Fruit fly (Drosophila melanogaster): ENCODE data around the gene CG18558.
A peak's percentile ranks its signal among the peaks of the same experiment; 100 is the strongest.

CG18558 gene

dm6 chr2L:2830341-2830800, 13.9 kb downstream of the CG18558 start (continued):
- TF ChIP-seq CG4282 (GFP tag; optimal IDR thresholded peaks at IDR 0.05) (no peak), so (GFP tag; IDR thresholded peaks at IDR 0.05) (peak; percentile 82), h (optimal IDR thresholded peaks at IDR 0.05) (no peak), Max (GFP tag; optimal IDR thresholded peaks at IDR 0.05) (peak; percentile 86), CG2889 (GFP tag; IDR thresholded peaks at IDR 0.05) (no peak), CG14441 (GFP tag; IDR thresholded peaks at IDR 0.05) (peak; percentile 53), chif (GFP tag; optimal IDR thresholded peaks at IDR 0.05) (peak; percentile 36 to 81), Dad (GFP tag; optimal IDR thresholded peaks at IDR 0.05) (peak; percentile 29), chn (GFP tag; optimal IDR thresholded peaks at IDR 0.05) (peak; percentile 68), CG13775 (GFP tag; optimal IDR thresholded peaks at IDR 0.05) (peak; percentile 92), CG11456 (GFP tag; IDR thresholded peaks at IDR 0.05) (peak; percentile 30; the same call in 1 of the 3 replicates), CG1603 (tag; optimal IDR thresholded peaks at IDR 0.05) (peak; percentile 23), CG6813 (GFP tag; optimal IDR thresholded peaks at IDR 0.05) (peak; percentile 86), pnt (GFP tag; optimal IDR thresholded peaks at IDR 0.05) (peak; percentile 36), CG18599 (GFP tag; optimal IDR thresholded peaks at IDR 0.05) (peak; percentile 89), Sry-δ (GFP tag; optimal IDR thresholded peaks at IDR 0.05) (peak; percentile 8), CG34376 (GFP tag; optimal IDR thresholded peaks at IDR 0.05) (peak; percentile 29), ato (GFP tag; IDR thresholded peaks at IDR 0.05; ENCODE audit: partially characterized antibody) (no peak), Ssrp (tag; optimal IDR thresholded peaks at IDR 0.05) (peak; percentile 92), dati (GFP tag; IDR thresholded peaks at IDR 0.05) (0 out of 2 replicates have a peak, but pooled peaks have one; percentile 3), CG4707 (GFP tag; optimal IDR thresholded peaks at IDR 0.05) (peak; percentile 57), CG31441 (GFP tag; IDR thresholded peaks at IDR 0.05) (peak; percentile 94), Antp (GFP tag; optimal IDR thresholded peaks at IDR 0.05) (peak; percentile 7), sob (GFP tag; IDR thresholded peaks at IDR 0.05) (peak; percentile 75; the same call in 1 of the 2 replicates), CG7786 (GFP tag; optimal IDR thresholded peaks at IDR 0.05) (peak; percentile 31), ci (GFP tag; IDR thresholded peaks at IDR 0.05) (peak; percentile 76), maf-S (GFP tag; optimal IDR thresholded peaks at IDR 0.05) (peak; percentile 41), cato (GFP tag; optimal IDR thresholded peaks at IDR 0.05; ENCODE audit: borderline replicate concordance) (peak; percentile 55), Doc2 (GFP tag; IDR thresholded peaks at IDR 0.05) (no peak), ro (GFP tag; IDR thresholded peaks at IDR 0.05) (peak; percentile 24; the same call in 1 of the 2 replicates), bigmax (GFP tag; optimal IDR thresholded peaks at IDR 0.05) (no peak), BEAF-32 (GFP tag; optimal IDR thresholded peaks at IDR 0.05) (no peak), CG10267 (tag; optimal IDR thresholded peaks at IDR 0.05) (peak; percentile 88), sna (GFP tag; IDR thresholded peaks at IDR 0.05; ENCODE audit: partially characterized antibody) (no peak), btn (GFP tag; optimal IDR thresholded peaks at IDR 0.05) (no peak), bbx (GFP tag; IDR thresholded peaks at IDR 0.05; ENCODE audit: partially characterized antibody) (no peak), hkb (optimal IDR thresholded peaks at IDR 0.05) (no peak), hkb (GFP tag; IDR thresholded peaks at IDR 0.05) (peak; percentile 86), ash1 (GFP tag; optimal IDR thresholded peaks at IDR 0.05) (no peak), H15 (GFP tag; IDR thresholded peaks at IDR 0.05) (peak; percentile 75; the same call in 2 of the 3 replicates), CG43689 (GFP tag; IDR thresholded peaks at IDR 0.05) (no peak), CG5180 (GFP tag; optimal IDR thresholded peaks at IDR 0.05) (peak; percentile 77), Ada2b (GFP tag; IDR thresholded peaks at IDR 0.05) (peak; percentile 64), kni (GFP tag; optimal IDR thresholded peaks at IDR 0.05) (peak; percentile 82), trem (tag; optimal IDR thresholded peaks at IDR 0.05) (peak; percentile 85), mam (GFP tag; optimal IDR thresholded peaks at IDR 0.05) (peak; percentile 50), CG12236 (GFP tag; optimal IDR thresholded peaks at IDR 0.05) (peak; percentile 20), D19B (GFP tag; optimal IDR thresholded peaks at IDR 0.05) (peak; percentile 71), CG10543 (GFP tag; optimal IDR thresholded peaks at IDR 0.05) (peak; percentile 75), CG14667 (GFP tag; IDR thresholded peaks at IDR 0.05) (peak; percentile 57; the same call in 1 of the 2 replicates), tap (tag; optimal IDR thresholded peaks at IDR 0.05) (peak; percentile 74)
